Worm (Caenorhabditis elegans) whole organism, L4/young adult: ENCODE results near the gene srx-95.

Experiments used
- W03F9.2 ChIP-seq: fragments of 150-350 bp; optimal IDR thresholded peaks from 2 replicates; lab custom pipeline; 2014; ENCODE audit warnings: missing biosample characterization, missing genetic modification characterization
- dao-5 ChIP-seq: sonication (generic microtip); optimal IDR thresholded peaks from 2 replicates; lab custom pipeline; 2016; ENCODE audit warnings: missing genotype, missing genetic modification characterization, moderate library complexity, missing compliant biosample characterization
- him-1 ChIP-seq: sonication (generic microtip); optimal IDR thresholded peaks from 2 replicates; lab custom pipeline; 2016; ENCODE audit warnings: missing genotype, missing genetic modification reagents, missing genetic modification characterization, missing compliant biosample characterization

DNA sequence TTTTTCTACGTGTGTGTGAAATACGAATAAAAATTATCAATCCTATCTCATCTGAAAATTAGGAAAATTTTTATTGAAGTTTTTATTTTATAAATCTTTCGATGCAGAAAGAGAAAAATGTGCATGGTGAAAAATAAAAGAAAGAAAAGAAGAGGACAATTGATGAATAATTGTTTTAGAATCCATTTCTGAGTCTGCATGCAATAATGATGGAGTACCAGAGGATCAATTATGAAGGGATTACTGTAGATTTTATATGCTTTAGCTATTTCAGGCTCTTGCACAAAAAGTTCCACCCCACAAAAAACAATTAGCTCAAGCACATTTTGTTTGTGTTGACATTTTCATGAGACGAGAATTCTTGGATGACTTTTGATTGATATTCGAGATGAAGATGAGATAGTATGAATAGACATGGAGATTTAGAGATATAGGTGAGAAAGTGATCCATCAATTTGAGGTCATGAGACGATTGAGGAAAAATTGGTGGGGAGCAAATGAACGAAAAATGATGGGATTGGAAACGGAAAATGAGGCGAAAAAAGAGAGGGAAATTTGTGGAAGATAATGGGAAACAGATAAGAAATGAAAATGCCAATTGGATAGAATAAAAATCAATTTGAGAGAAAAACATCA is 48.9 kb downstream of the srx-95 start, which contains the start of gene rpy-1:
- TF ChIP-seq W03F9.2: no peak
- TF ChIP-seq him-1 (tag; lab: Kevin White, UChicago): no peak
- no peak for TF ChIP-seq dao-5 (tag; lab: Kevin White, UChicago)
